Fruit fly (Drosophila melanogaster) whole organism, embryonic: ENCODE measurements around the gene CG5013.

Experiments
- Ada2b ChIP-seq: fragments of 200-800 bp; sonication (Bioruptor generic); IDR thresholded peaks from 2 replicates; pipeline ENCODE4 v1.3.6; 2022; ENCODE audit warnings: missing biosample characterization, missing genetic modification characterization
- Adf1 ChIP-seq: fragments of 200-800 bp; sonication (Bioruptor generic); IDR thresholded peaks from 2 replicates; pipeline ENCODE4 v1.3.6; 2022; ENCODE audit warnings: missing biosample characterization, missing genetic modification characterization
- Aef1 ChIP-seq: fragments of 200-800 bp; sonication (Bioruptor generic); IDR thresholded peaks from 3 replicates; pipeline ENCODE4 v1.3.6; 2022; ENCODE audit warnings: missing biosample characterization, missing genetic modification characterization
- Antp ChIP-seq: fragments of 200-800 bp; sonication (Bioruptor generic); optimal IDR thresholded peaks from 3 replicates; lab custom pipeline; 2016; ENCODE audit warnings: missing biosample characterization, missing genetic modification characterization
- Bgb ChIP-seq: fragments of 200-800 bp; sonication (Bioruptor generic); IDR thresholded peaks from 2 replicates; pipeline ENCODE4 v1.3.6; 2022; ENCODE audit warnings: missing biosample characterization, missing genetic modification characterization; ENCODE audit not compliant: partially characterized antibody
- CG10366 ChIP-seq: fragments of 200-800 bp; sonication (Bioruptor generic); IDR thresholded peaks from 2 replicates; pipeline ENCODE4 v1.3.6; 2022; ENCODE audit warnings: missing biosample characterization, missing genetic modification characterization
- CG12071 ChIP-seq: fragments of 200-800 bp; sonication (Bioruptor generic); optimal IDR thresholded peaks from 3 replicates; lab custom pipeline; 2018; ENCODE audit warnings: missing biosample characterization, mild to moderate bottlenecking, missing genetic modification characterization
- CG15011 ChIP-seq: fragments of 200-800 bp; sonication (Bioruptor generic); optimal IDR thresholded peaks from 3 replicates; lab custom pipeline; 2018; ENCODE audit warnings: missing biosample characterization, mild to moderate bottlenecking, missing genetic modification characterization
- CG18764 ChIP-seq: fragments of 200-800 bp; sonication (Bioruptor generic); optimal IDR thresholded peaks from 3 replicates; lab custom pipeline; 2016; ENCODE audit warnings: missing biosample characterization, missing genetic modification characterization
- CG2678 ChIP-seq: fragments of 200-800 bp; sonication (Bioruptor generic); optimal IDR thresholded peaks from 3 replicates; lab custom pipeline; 2019; ENCODE audit warnings: missing biosample characterization, mild to moderate bottlenecking, missing genetic modification characterization, moderate library complexity
- CG31441 ChIP-seq: fragments of 200-800 bp; sonication (Bioruptor generic); IDR thresholded peaks from 2 replicates; pipeline ENCODE4 v1.3.6; 2022; ENCODE audit warnings: missing biosample characterization, missing genetic modification characterization
- CG3163 ChIP-seq: fragments of 200-800 bp; sonication (Bioruptor generic); optimal IDR thresholded peaks from 3 replicates; lab custom pipeline; 2016; ENCODE audit warnings: missing biosample characterization, missing genetic modification characterization
- CG3407 ChIP-seq: fragments of 200-800 bp; sonication (Bioruptor generic); optimal IDR thresholded peaks from 2 replicates; lab custom pipeline; 2018; ENCODE audit warnings: missing biosample characterization, mild to moderate bottlenecking, missing genetic modification characterization
- CG4360 ChIP-seq: fragments of 200-800 bp; sonication (Bioruptor generic); IDR thresholded peaks from 2 replicates; pipeline ENCODE4 v1.3.6; 2022; ENCODE audit warnings: missing biosample characterization, missing genetic modification characterization
- CG6272 ChIP-seq: fragments of 200-800 bp; sonication (Bioruptor generic); IDR thresholded peaks from 2 replicates; pipeline ENCODE4 v1.3.6; 2022; ENCODE audit warnings: missing biosample characterization, missing genetic modification characterization
- CG6689 ChIP-seq: fragments of 200-800 bp; sonication (Bioruptor generic); IDR thresholded peaks from 2 replicates; pipeline ENCODE4 v1.3.6; 2022; ENCODE audit warnings: missing biosample characterization, missing genetic modification characterization
- CG6791 ChIP-seq: fragments of 200-800 bp; sonication (Bioruptor generic); IDR thresholded peaks from 3 replicates; pipeline ENCODE4 v1.3.6; 2022; ENCODE audit warnings: missing biosample characterization, missing genetic modification characterization; ENCODE audit not compliant: partially characterized antibody
- CG6813 ChIP-seq: fragments of 200-800 bp; sonication (Bioruptor generic); optimal IDR thresholded peaks from 2 replicates; lab custom pipeline; 2017; ENCODE audit warnings: missing biosample characterization, missing genetic modification characterization, mild to moderate bottlenecking, moderate library complexity, missing genetic modification reagents
- CG8089 ChIP-seq: fragments of 200-800 bp; sonication (Bioruptor generic); optimal IDR thresholded peaks from 3 replicates; lab custom pipeline; 2016; ENCODE audit warnings: missing biosample characterization, missing genetic modification characterization
- CG8388 ChIP-seq: fragments of 200-800 bp; sonication (Bioruptor generic); optimal IDR thresholded peaks from 2 replicates; lab custom pipeline; 2019; ENCODE audit warnings: missing biosample characterization, mild to moderate bottlenecking, missing genetic modification characterization, moderate library complexity
- CG8944 ChIP-seq: fragments of 200-800 bp; sonication (Bioruptor generic); optimal IDR thresholded peaks from 3 replicates; lab custom pipeline; 2016; ENCODE audit warnings: missing biosample characterization, missing genetic modification characterization
- Dad ChIP-seq: fragments of 200-800 bp; sonication (Bioruptor generic); optimal IDR thresholded peaks from 3 replicates; lab custom pipeline; 2016; ENCODE audit warnings: missing biosample characterization, missing genetic modification characterization
- Dip3 ChIP-seq: fragments of 200-800 bp; sonication (Bioruptor generic); optimal IDR thresholded peaks from 3 replicates; lab custom pipeline; 2016; ENCODE audit warnings: missing biosample characterization, missing genetic modification characterization
- Dll ChIP-seq: fragments of 200-800 bp; sonication (Bioruptor generic); IDR thresholded peaks from 4 replicates; pipeline ENCODE4 v1.3.6; 2022; ENCODE audit warnings: missing biosample characterization, missing genetic modification characterization; ENCODE audit not compliant: partially characterized antibody
- Ets65A ChIP-seq: fragments of 200-800 bp; sonication (Bioruptor generic); peaks from one replicate; lab custom pipeline; 2016; ENCODE audit warnings: missing biosample characterization, missing genetic modification characterization
- HLH4C ChIP-seq: fragments of 200-800 bp; sonication (Bioruptor generic); IDR thresholded peaks from 3 replicates; pipeline ENCODE4 v1.3.6; 2022; ENCODE audit warnings: missing biosample characterization, missing genetic modification characterization; ENCODE audit not compliant: partially characterized antibody
- HLH54F ChIP-seq: fragments of 200-800 bp; sonication (Bioruptor generic); optimal IDR thresholded peaks from 3 replicates; lab custom pipeline; 2016; ENCODE audit warnings: missing biosample characterization, missing genetic modification characterization
- HmgD ChIP-seq: fragments of 200-800 bp; sonication (Bioruptor generic); optimal IDR thresholded peaks from 3 replicates; lab custom pipeline; 2016; ENCODE audit warnings: missing biosample characterization, missing genetic modification characterization
- Hmx ChIP-seq: fragments of 200-800 bp; sonication (Bioruptor generic); optimal IDR thresholded peaks from 2 replicates; lab custom pipeline; 2016; ENCODE audit warnings: missing biosample characterization, missing genetic modification characterization
- Hr78 ChIP-seq, 2 experiments: fragments of 200-800 bp in 1 of 2; fragments of >200 bp in 1 of 2; sonication (Bioruptor generic) in 1 of 2; optimal IDR thresholded peaks; 2 replicates each; lab custom pipeline; 2017 to 2019; ENCODE audit warnings: missing biosample characterization in 2 of 2, missing genetic modification characterization in 2 of 2, mild to moderate bottlenecking in 1 of 2, moderate library complexity in 1 of 2
- Jarid2 ChIP-seq: fragments of 200-800 bp; sonication (Bioruptor generic); optimal IDR thresholded peaks from 3 replicates; lab custom pipeline; 2017; ENCODE audit warnings: mild to moderate bottlenecking, missing biosample characterization, missing genetic modification reagents, missing genetic modification characterization
- MBD-R2 ChIP-seq: fragments of 200-800 bp; sonication (Bioruptor generic); IDR thresholded peaks from 2 replicates; pipeline ENCODE4 v1.3.6; 2022; ENCODE audit warnings: missing biosample characterization, missing genetic modification characterization
- Max ChIP-seq: fragments of 200-800 bp; sonication (Bioruptor generic); optimal IDR thresholded peaks from 2 replicates; lab custom pipeline; 2016; ENCODE audit warnings: missing biosample characterization, mild to moderate bottlenecking, missing genetic modification characterization
- Oaz ChIP-seq: fragments of 200-800 bp; sonication (Bioruptor generic); IDR thresholded peaks from 2 replicates; pipeline ENCODE4 v1.3.6; 2022; ENCODE audit warnings: missing biosample characterization, missing genetic modification characterization
- Tbp ChIP-seq: fragments of >200 bp; optimal IDR thresholded peaks from 2 replicates; lab custom pipeline; 2018; ENCODE audit warnings: missing biosample characterization, missing genetic modification characterization
- danr ChIP-seq: fragments of 200-800 bp; sonication (Bioruptor generic); IDR thresholded peaks from 2 replicates; pipeline ENCODE4 v1.3.6; 2022; ENCODE audit warnings: missing biosample characterization, missing genetic modification characterization
- ewg ChIP-seq: fragments of 200-800 bp; sonication (Bioruptor generic); optimal IDR thresholded peaks from 3 replicates; lab custom pipeline; 2017; ENCODE audit warnings: mild to moderate bottlenecking, missing biosample characterization, missing genetic modification reagents, missing genetic modification characterization
- ham ChIP-seq: fragments of 200-800 bp; sonication (Bioruptor generic); IDR thresholded peaks from 2 replicates; pipeline ENCODE4 v1.3.6; 2022; ENCODE audit warnings: missing biosample characterization, missing genetic modification characterization
- her ChIP-seq: fragments of 200-800 bp; sonication (Bioruptor generic); optimal IDR thresholded peaks from 2 replicates; lab custom pipeline; 2016; ENCODE audit warnings: missing biosample characterization, missing genetic modification characterization
- knrl ChIP-seq: fragments of 200-800 bp; sonication (Bioruptor generic); IDR thresholded peaks from 3 replicates; pipeline ENCODE4 v1.3.6; 2022; ENCODE audit warnings: missing biosample characterization, missing genetic modification characterization; ENCODE audit not compliant: partially characterized antibody
- lilli ChIP-seq: fragments of 200-800 bp; sonication (Bioruptor generic); optimal IDR thresholded peaks from 3 replicates; lab custom pipeline; 2016; ENCODE audit warnings: missing biosample characterization, missing genetic modification characterization
- luna ChIP-seq: fragments of 200-800 bp; sonication (Bioruptor generic); optimal IDR thresholded peaks from 2 replicates; lab custom pipeline; 2016; ENCODE audit warnings: missing biosample characterization, missing genetic modification characterization
- nerfin-1 ChIP-seq: fragments of 200-800 bp; sonication (Bioruptor generic); optimal IDR thresholded peaks from 3 replicates; lab custom pipeline; 2019; ENCODE audit warnings: missing biosample characterization, mild to moderate bottlenecking, missing genetic modification characterization, moderate library complexity
- otp ChIP-seq: fragments of 200-800 bp; sonication (Bioruptor generic); IDR thresholded peaks from 3 replicates; pipeline ENCODE4, ENCODE4 v1.3.6; 2022; ENCODE audit warnings: missing biosample characterization, missing genetic modification characterization
- repo ChIP-seq: fragments of 200-800 bp; sonication (Bioruptor generic); optimal IDR thresholded peaks from 2 replicates; lab custom pipeline; 2016; ENCODE audit warnings: missing biosample characterization, missing genetic modification characterization
- salm ChIP-seq: fragments of 200-800 bp; sonication (Bioruptor generic); optimal IDR thresholded peaks from 2 replicates; lab custom pipeline; 2018; ENCODE audit warnings: missing biosample characterization, mild to moderate bottlenecking, missing genetic modification characterization
- sd ChIP-seq: fragments of 200-800 bp; sonication (Bioruptor generic); optimal IDR thresholded peaks from 3 replicates; lab custom pipeline; 2018; ENCODE audit warnings: missing biosample characterization, mild to moderate bottlenecking, missing genetic modification characterization, moderate library complexity
- seq ChIP-seq: fragments of 200-800 bp; sonication (Bioruptor generic); IDR thresholded peaks from 2 replicates; pipeline ENCODE4 v1.3.6; 2022; ENCODE audit warnings: missing biosample characterization, missing genetic modification characterization
- vnd ChIP-seq: fragments of 200-800 bp; sonication (Bioruptor generic); IDR thresholded peaks from 3 replicates; pipeline ENCODE4 v1.3.6; 2022; ENCODE audit warnings: missing biosample characterization, missing genetic modification characterization; ENCODE audit not compliant: partially characterized antibody

Gene CG5013

DNA sequence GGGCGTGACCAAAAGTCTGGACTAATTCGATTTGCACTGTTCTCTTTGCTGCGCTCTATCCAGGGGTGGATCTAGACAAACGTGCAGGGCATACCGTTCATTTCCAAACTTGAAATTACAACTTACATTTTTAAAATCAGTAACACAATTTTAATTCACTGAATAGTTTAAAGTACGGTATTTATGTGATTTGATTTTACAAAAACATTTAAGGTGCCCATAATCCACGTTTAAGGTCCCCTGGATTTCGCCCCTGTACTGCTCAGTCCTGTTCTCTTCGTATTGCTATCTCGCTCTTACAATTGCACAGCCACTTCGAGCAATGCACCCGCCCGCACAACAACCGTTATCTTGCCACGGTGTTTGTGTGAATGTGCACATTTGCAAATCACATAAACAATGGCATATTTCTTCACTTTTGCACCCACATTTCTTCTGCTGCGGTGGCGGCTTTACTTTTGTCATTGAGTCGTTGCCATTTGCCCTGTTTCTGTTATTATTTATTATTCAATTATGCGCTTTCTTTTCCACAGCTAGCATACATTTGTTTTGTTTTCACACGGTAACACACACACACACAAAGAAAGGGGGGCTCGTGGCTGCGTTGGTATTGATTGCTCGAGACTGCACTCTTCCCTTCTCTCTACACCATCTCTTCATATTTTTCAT lies 48.3 kb downstream of the CG5013 start (continued):
- TF ChIP-seq Ada2b (GFP tag; lab: Robert Waterston, UW) (peak; percentile 79), CG10366 (GFP tag; lab: Robert Waterston, UW) (peak; percentile 70), danr (GFP tag; lab: Robert Waterston, UW) (peak; percentile 65; the same call in 1 of the 2 replicates), luna (GFP tag; lab: Kevin White, UChicago) (no peak), knrl (GFP tag; lab: Robert Waterston, UW) (peak; percentile 45; the same call in 2 of the 3 replicates), CG8388 (GFP tag; lab: Kevin White, UChicago) (peak; percentile 71), Antp (GFP tag; lab: Kevin White, UChicago) (peak; percentile 78), CG8944 (GFP tag; lab: Kevin White, UChicago) (peak; percentile 79), Dll (GFP tag; lab: Robert Waterston, UW) (no peak), HmgD (GFP tag; lab: Kevin White, UChicago) (no peak), ham (GFP tag; lab: Robert Waterston, UW) (no peak), CG6689 (GFP tag; lab: Robert Waterston, UW) (peak; percentile 85), CG18764 (GFP tag; lab: Kevin White, UChicago) (peak; percentile 47), HLH54F (GFP tag; lab: Kevin White, UChicago) (peak; percentile 60), ewg (peak; percentile 56), CG15011 (GFP tag; lab: Kevin White, UChicago) (peak; percentile 21), Dad (GFP tag; lab: Kevin White, UChicago) (peak; percentile 53), Oaz (GFP tag; lab: Robert Waterston, UW) (0 out of 2 replicates have a peak, but pooled peaks have one; percentile 21), Ets65A (GFP tag; lab: Kevin White, UChicago) (peak; percentile 96), Hr78 (GFP tag; optimal IDR thresholded peaks at IDR 0.05; lab: Kevin White, UChicago) (peak in 1 of 2 experiments; percentile 30), HLH4C (GFP tag; lab: Robert Waterston, UW) (no peak), CG6813 (GFP tag; lab: Kevin White, UChicago) (peak; percentile 78), sd (tag; lab: Kevin White, UChicago) (no peak), CG2678 (peak; percentile 83), her (GFP tag; lab: Kevin White, UChicago) (peak; percentile 31), repo (GFP tag; lab: Kevin White, UChicago) (peak; percentile 44), CG3407 (peak; percentile 56), Aef1 (peak; percentile 72), Hmx (no peak), CG6272 (GFP tag; lab: Robert Waterston, UW) (peak; percentile 76), Jarid2 (GFP tag; lab: Kevin White, UChicago) (peak; percentile 44), Bgb (GFP tag; lab: Robert Waterston, UW) (0 out of 2 replicates have a peak, but pooled peaks have one; percentile 18), CG4360 (0 out of 2 replicates have a peak, but pooled peaks have one; percentile 44), CG12071 (GFP tag; lab: Kevin White, UChicago) (peak; percentile 24), Max (peak; percentile 70), otp (GFP tag; lab: Robert Waterston, UW) (peak; percentile 67; the same call in 2 of the 3 replicates), salm (tag; lab: Kevin White, UChicago) (peak; percentile 60), MBD-R2 (GFP tag; lab: Robert Waterston, UW) (peak; percentile 12; the same call in 1 of the 2 replicates), CG31441 (GFP tag; lab: Robert Waterston, UW) (peak; percentile 80), CG6791 (GFP tag; lab: Robert Waterston, UW) (no peak), nerfin-1 (tag; lab: Kevin White, UChicago) (peak; percentile 81), Dip3 (GFP tag; lab: Kevin White, UChicago) (peak; percentile 8), vnd (GFP tag; lab: Robert Waterston, UW) (peak; percentile 45; the same call in 1 of the 3 replicates), CG3163 (peak; percentile 25), CG8089 (GFP tag; lab: Kevin White, UChicago) (peak; percentile 37), seq (GFP tag; lab: Robert Waterston, UW) (peak; percentile 47; the same call in 1 of the 2 replicates), Tbp (GFP tag; lab: Kevin White, UChicago) (no peak), Adf1 (GFP tag; lab: Robert Waterston, UW) (no peak), lilli (GFP tag; lab: Kevin White, UChicago) (peak; percentile 62)
